Worm (Caenorhabditis elegans) whole organism, L2 larva: ENCODE data around the gene bmy-1.

Experiments
- aly-2 ChIP-seq: fragments of 150-350 bp; optimal IDR thresholded peaks from 2 replicates; lab custom pipeline; 2014; ENCODE audit warnings: missing biosample characterization, missing genetic modification characterization
- ceh-16 ChIP-seq: fragments of 150-350 bp; optimal IDR thresholded peaks from 2 replicates; lab custom pipeline; 2014; ENCODE audit warnings: missing biosample characterization, missing genetic modification characterization
- fos-1 ChIP-seq: fragments of 150-350 bp; optimal IDR thresholded peaks from 2 replicates; lab custom pipeline; 2014; ENCODE audit warnings: missing biosample characterization, missing genetic modification characterization
- gmeb-1 ChIP-seq: fragments of 150-350 bp; optimal IDR thresholded peaks from 2 replicates; lab custom pipeline; 2014; ENCODE audit warnings: missing biosample characterization, missing genetic modification characterization
- mdl-1 ChIP-seq, 2 experiments: fragments of 150-350 bp in 1 of 2; sonication (generic microtip) in 1 of 2; optimal IDR thresholded peaks; 2 replicates each; lab custom pipeline; 2017; ENCODE audit warnings: missing biosample characterization in 2 of 2, missing genetic modification characterization in 2 of 2
- nhr-12 ChIP-seq: fragments of 150-350 bp; optimal IDR thresholded peaks from 2 replicates; lab custom pipeline; 2014; ENCODE audit warnings: missing biosample characterization, missing genetic modification characterization
- unc-55 ChIP-seq: fragments of 150-350 bp; sonication (generic microtip); optimal IDR thresholded peaks from 3 replicates; lab custom pipeline; 2014; ENCODE audit warnings: missing biosample characterization, missing genetic modification reagents, missing genetic modification characterization

DNA sequence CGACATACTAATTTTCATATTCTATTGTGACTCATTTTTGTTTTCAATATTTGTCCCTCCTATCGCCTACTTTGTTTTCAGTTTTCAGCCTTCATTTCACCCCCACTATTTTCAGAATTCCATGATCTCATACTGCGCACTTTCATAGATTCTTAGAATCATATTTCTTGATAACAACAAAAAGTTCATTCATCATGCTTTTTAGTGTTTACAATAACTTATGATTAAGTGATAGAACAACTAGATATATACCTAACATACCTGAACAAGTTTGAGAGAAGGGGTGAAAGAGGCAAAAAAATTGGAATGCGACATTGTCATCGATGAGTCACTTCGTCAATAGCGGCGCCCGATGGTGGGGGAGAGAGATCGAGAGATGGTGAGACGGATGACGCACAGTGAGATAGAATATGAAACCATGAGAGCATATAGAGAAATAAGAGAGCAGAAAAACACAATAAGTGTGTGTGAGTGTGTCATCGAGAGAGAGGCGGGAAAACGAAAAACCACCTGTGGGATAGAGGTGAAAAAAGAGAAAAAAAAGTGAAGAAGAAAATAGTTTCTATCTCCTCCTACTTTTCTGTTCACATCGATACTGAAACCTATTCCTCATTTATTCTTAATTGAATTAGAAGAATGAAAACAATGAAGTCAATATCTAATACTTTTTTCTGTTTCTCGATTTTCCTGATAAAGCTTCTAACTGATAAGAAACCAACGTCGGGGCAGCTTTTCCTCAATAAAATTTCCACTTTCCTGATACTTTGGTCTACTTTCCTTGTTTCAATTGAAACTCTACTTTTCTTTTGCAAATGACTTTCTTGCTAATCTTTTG lies 21.6 kb upstream of the bmy-1 start:
- TF ChIP-seq fos-1 (tag; lab: Kevin White, UChicago) (peak; percentile 100), nhr-12 (tag; lab: Kevin White, UChicago) (no peak), gmeb-1 (peak; percentile 62), ceh-16 (tag; lab: Kevin White, UChicago) (no peak), mdl-1 (tag; optimal IDR thresholded peaks at IDR 0.05; lab: Kevin White, UChicago) (peak in 1 of 2 experiments; percentile 42), aly-2 (tag; lab: Kevin White, UChicago) (no peak), unc-55 (GFP tag; lab: Kevin White, UChicago) (peak; percentile 69)
